Worm (Caenorhabditis elegans) whole organism, L3 larva: ENCODE results near the gene F10G7.5.
A peak's percentile ranks its signal among the peaks of the same experiment; 100 is the strongest.

Experiments used
- R02D3.7 ChIP-seq: fragments of 150-350 bp; optimal IDR thresholded peaks from 2 replicates; lab custom pipeline; 2014; ENCODE audit warnings: missing biosample characterization, missing genetic modification characterization
- aly-2 ChIP-seq: fragments of 150-350 bp; optimal IDR thresholded peaks from 2 replicates; lab custom pipeline; 2014; ENCODE audit warnings: missing biosample characterization, missing genetic modification characterization
- ama-1 ChIP-seq: fragments of 150-350 bp; optimal IDR thresholded peaks from 2 replicates; lab custom pipeline; 2018
- ceh-28 ChIP-seq: fragments of 150-350 bp; optimal IDR thresholded peaks from 2 replicates; lab custom pipeline; 2014; ENCODE audit warnings: missing biosample characterization, missing genetic modification reagents, missing genetic modification characterization
- daf-12 ChIP-seq: fragments of 150-350 bp; optimal IDR thresholded peaks from 2 replicates; lab custom pipeline; 2014; ENCODE audit warnings: missing biosample characterization, missing genetic modification reagents, missing genetic modification characterization
- elt-1 ChIP-seq: fragments of 150-350 bp; optimal IDR thresholded peaks from 2 replicates; lab custom pipeline; 2014; ENCODE audit warnings: missing biosample characterization, missing genetic modification characterization
- elt-2 ChIP-seq: sonication (generic microtip); optimal IDR thresholded peaks from 2 replicates; lab custom pipeline; 2016; ENCODE audit warnings: missing genetic modification reagents, mild to moderate bottlenecking, missing genetic modification characterization, missing compliant biosample characterization
- eor-1 ChIP-seq, 2 experiments: fragments of 150-350 bp; optimal IDR thresholded peaks; 2 replicates each; lab custom pipeline; 2014 to 2018; ENCODE audit warnings: missing biosample characterization in 2 of 2, missing genetic modification characterization in 2 of 2
- fkh-10 ChIP-seq: sonication (generic microtip); optimal IDR thresholded peaks from 2 replicates; lab custom pipeline; 2017; ENCODE audit warnings: missing biosample characterization, missing genetic modification reagents, missing genetic modification characterization
- fos-1 ChIP-seq: fragments of 150-350 bp; optimal IDR thresholded peaks from 2 replicates; lab custom pipeline; 2014; ENCODE audit warnings: missing biosample characterization, missing genetic modification characterization
- jun-1 ChIP-seq: fragments of 150-350 bp; optimal IDR thresholded peaks from 2 replicates; lab custom pipeline; 2014; ENCODE audit warnings: missing biosample characterization, missing genetic modification reagents, missing genetic modification characterization
- lin-15B ChIP-seq: fragments of 150-350 bp; optimal IDR thresholded peaks from 2 replicates; lab custom pipeline; 2014; ENCODE audit warnings: missing biosample characterization, missing genetic modification characterization
- lin-39 ChIP-seq: fragments of 150-350 bp; optimal IDR thresholded peaks from 2 replicates; lab custom pipeline; 2018; ENCODE audit warnings: missing biosample characterization, missing genetic modification reagents, missing genetic modification characterization
- lsy-12 ChIP-seq: sonication (generic microtip); optimal IDR thresholded peaks from 2 replicates; lab custom pipeline; 2016; ENCODE audit warnings: mild to moderate bottlenecking, missing genetic modification characterization, missing compliant biosample characterization
- mdl-1 ChIP-seq: fragments of 150-350 bp; optimal IDR thresholded peaks from 2 replicates; lab custom pipeline; 2014; ENCODE audit warnings: missing biosample characterization, missing genetic modification characterization
- mml-1 ChIP-seq: fragments of 150-350 bp; sonication (generic microtip); optimal IDR thresholded peaks from 3 replicates; lab custom pipeline; 2014; ENCODE audit warnings: missing biosample characterization, missing genetic modification characterization
- nfya-1 ChIP-seq: sonication (generic microtip); optimal IDR thresholded peaks from 2 replicates; lab custom pipeline; 2017; ENCODE audit warnings: missing genetic modification characterization, mild to moderate bottlenecking, missing compliant biosample characterization, antibody characterized with exemption, moderate library complexity; ENCODE audit not compliant: insufficient read depth
- nhr-12 ChIP-seq: fragments of 150-350 bp; optimal IDR thresholded peaks from 2 replicates; lab custom pipeline; 2014; ENCODE audit warnings: missing biosample characterization, missing genetic modification characterization
- nhr-23 ChIP-seq: fragments of 150-350 bp; optimal IDR thresholded peaks from 2 replicates; lab custom pipeline; 2014; ENCODE audit warnings: missing biosample characterization, missing genetic modification reagents, missing genetic modification characterization
- nhr-237 ChIP-seq: fragments of 150-350 bp; optimal IDR thresholded peaks from 2 replicates; lab custom pipeline; 2014; ENCODE audit warnings: missing biosample characterization, missing genetic modification characterization
- nhr-28 ChIP-seq: fragments of 150-350 bp; optimal IDR thresholded peaks from 2 replicates; lab custom pipeline; 2014; ENCODE audit warnings: missing biosample characterization, missing genetic modification characterization
- nhr-43 ChIP-seq: sonication (generic microtip); optimal IDR thresholded peaks from 2 replicates; lab custom pipeline; 2016; ENCODE audit warnings: mild to moderate bottlenecking, missing genetic modification characterization, missing compliant biosample characterization; ENCODE audit not compliant: poor library complexity, severe bottlenecking
- nhr-67 ChIP-seq: fragments of 150-350 bp; optimal IDR thresholded peaks from 2 replicates; lab custom pipeline; 2014; ENCODE audit warnings: missing biosample characterization, missing genetic modification characterization
- nhr-76 ChIP-seq: fragments of 150-350 bp; sonication (generic microtip); optimal IDR thresholded peaks from 5 replicates; lab custom pipeline; 2014; ENCODE audit warnings: missing biosample characterization, missing genetic modification characterization
- nhr-77 ChIP-seq: fragments of 150-350 bp; optimal IDR thresholded peaks from 2 replicates; lab custom pipeline; 2014; ENCODE audit warnings: missing biosample characterization, missing genetic modification characterization
- pha-4 ChIP-seq: fragments of 150-350 bp; optimal IDR thresholded peaks from 2 replicates; lab custom pipeline; 2014; ENCODE audit warnings: missing biosample characterization, missing genetic modification reagents, missing genetic modification characterization
- sea-2 ChIP-seq: fragments of 150-350 bp; sonication (generic microtip); optimal IDR thresholded peaks from 4 replicates; lab custom pipeline; 2014; ENCODE audit warnings: missing biosample characterization, missing genetic modification reagents, missing genetic modification characterization
- skn-1 ChIP-seq: fragments of 150-350 bp; optimal IDR thresholded peaks from 2 replicates; lab custom pipeline; 2014; ENCODE audit warnings: missing biosample characterization, missing genetic modification characterization
- snpc-4 ChIP-seq: fragments of 150-350 bp; optimal IDR thresholded peaks from 2 replicates; lab custom pipeline; 2014; ENCODE audit warnings: missing biosample characterization, missing genetic modification characterization
- tbx-2 ChIP-seq: sonication (generic microtip); optimal IDR thresholded peaks from 2 replicates; lab custom pipeline; 2016; ENCODE audit warnings: mild to moderate bottlenecking, missing genetic modification characterization, missing compliant biosample characterization
- unc-39 ChIP-seq: sonication (generic microtip); optimal IDR thresholded peaks from 4 replicates; lab custom pipeline; 2017; ENCODE audit warnings: missing biosample characterization, missing genetic modification characterization
- unc-62 ChIP-seq: fragments of 150-350 bp; sonication (generic microtip); optimal IDR thresholded peaks from 4 replicates; lab custom pipeline; 2014; ENCODE audit warnings: missing biosample characterization, missing genetic modification reagents, missing genetic modification characterization
- zag-1 ChIP-seq: fragments of 150-350 bp; optimal IDR thresholded peaks from 2 replicates; lab custom pipeline; 2014; ENCODE audit warnings: missing biosample characterization, missing genetic modification characterization
- ztf-11 ChIP-seq: fragments of 150-350 bp; optimal IDR thresholded peaks from 2 replicates; lab custom pipeline; 2014; ENCODE audit warnings: missing biosample characterization, missing genetic modification characterization

The F10G7.5 gene

ce11 chrII:4693129-4693528, at the start of gene F10G7.5:
F10G7.5 (plus strand) TSS chrII:4693414.
- no peak for TF ChIP-seq sea-2 (GFP tag; lab: Kevin White, UChicago)
- TF ChIP-seq nhr-23, result no peak
- peak; percentile 58 for TF ChIP-seq elt-2 (tag; lab: Kevin White, UChicago)
- peak; percentile 31 for TF ChIP-seq nfya-1 (tag; lab: Kevin White, UChicago)

ce11 chrII:4648785-4649184, 44.4 kb upstream of the F10G7.5 start, which contains the start of gene lgc-27:
lgc-27 (plus strand) TSS chrII:4649085.
- TF ChIP-seq pha-4 (tag; lab: Kevin White, UChicago) (peak; percentile 16), elt-1 (tag; lab: Kevin White, UChicago) (no peak)

DNA sequence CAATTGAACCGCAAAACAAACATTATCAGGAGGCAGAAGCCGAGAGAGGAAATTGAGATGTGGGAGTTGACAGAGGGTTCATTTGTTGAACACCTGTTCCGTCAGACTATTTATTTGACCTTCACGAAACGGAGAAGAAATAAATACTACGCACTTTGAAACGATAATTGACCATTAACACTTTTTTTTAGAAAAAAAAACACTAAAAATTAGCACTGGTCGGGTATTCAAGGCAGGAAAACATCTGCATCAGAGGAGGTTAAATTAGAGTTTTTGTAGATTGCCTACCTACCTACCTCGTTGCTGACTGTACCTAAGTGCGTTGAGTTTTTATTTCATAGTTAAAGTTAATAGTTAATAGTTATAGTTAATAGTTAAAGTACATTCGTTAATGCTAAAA, 43.1 kb upstream of the F10G7.5 start:
- TF ChIP-seq fos-1 (tag; lab: Kevin White, UChicago) (no peak), ama-1 (lab: Kevin White, UChicago) (no peak), ztf-11 (tag; lab: Kevin White, UChicago) (no peak), ceh-28 (tag; lab: Kevin White, UChicago) (no peak), unc-62 (GFP tag; lab: Kevin White, UChicago) (no peak), mml-1 (no peak), elt-2 (tag; lab: Kevin White, UChicago) (no peak), nhr-67 (tag; lab: Kevin White, UChicago) (no peak), nhr-28 (tag; lab: Kevin White, UChicago) (no peak), daf-12 (no peak), lin-15B (no peak), nfya-1 (tag; lab: Kevin White, UChicago) (no peak), mdl-1 (tag; lab: Kevin White, UChicago) (no peak), tbx-2 (tag; lab: Kevin White, UChicago) (no peak), fkh-10 (no peak)
- TF ChIP-seq, all 47 proteins: peak for 0

ce11 chrII:4655834-4656233, 37.4 kb upstream of the F10G7.5 start, which contains the start of gene fut-6:
fut-6 (minus strand) TSS chrII:4655934.
- TF ChIP-seq aly-2 (no peak), nhr-43 (tag; lab: Kevin White, UChicago) (no peak), lsy-12 (tag; lab: Kevin White, UChicago) (no peak), zag-1 (tag; lab: Kevin White, UChicago) (no peak), nhr-67 (tag; lab: Kevin White, UChicago) (no peak), nhr-28 (tag; lab: Kevin White, UChicago) (no peak), snpc-4 (tag; lab: Kevin White, UChicago) (no peak), skn-1 (tag; lab: Kevin White, UChicago) (no peak)

- peak; percentile 65 for TF ChIP-seq elt-2 (tag; lab: Kevin White, UChicago)
- TF ChIP-seq fos-1 (tag; lab: Kevin White, UChicago), result no peak
Observed at ce11 chrII:4657370-4657769, 35.8 kb upstream of the F10G7.5 start.

ce11 chrII:4658245-4658644, 35.0 kb upstream of the F10G7.5 start:
- TF ChIP-seq lin-39 (tag; lab: Kevin White, UChicago) (no peak), lsy-12 (tag; lab: Kevin White, UChicago) (no peak), nfya-1 (tag; lab: Kevin White, UChicago) (no peak), ztf-11 (tag; lab: Kevin White, UChicago) (no peak), ceh-28 (tag; lab: Kevin White, UChicago) (no peak), eor-1 (tag; optimal IDR thresholded peaks at IDR 0.05; lab: Kevin White, UChicago) (no peak), mdl-1 (tag; lab: Kevin White, UChicago) (no peak), lin-15B (no peak), nhr-77 (tag; lab: Kevin White, UChicago) (no peak), R02D3.7 (tag; lab: Kevin White, UChicago) (no peak), fos-1 (tag; lab: Kevin White, UChicago) (no peak)

DNA sequence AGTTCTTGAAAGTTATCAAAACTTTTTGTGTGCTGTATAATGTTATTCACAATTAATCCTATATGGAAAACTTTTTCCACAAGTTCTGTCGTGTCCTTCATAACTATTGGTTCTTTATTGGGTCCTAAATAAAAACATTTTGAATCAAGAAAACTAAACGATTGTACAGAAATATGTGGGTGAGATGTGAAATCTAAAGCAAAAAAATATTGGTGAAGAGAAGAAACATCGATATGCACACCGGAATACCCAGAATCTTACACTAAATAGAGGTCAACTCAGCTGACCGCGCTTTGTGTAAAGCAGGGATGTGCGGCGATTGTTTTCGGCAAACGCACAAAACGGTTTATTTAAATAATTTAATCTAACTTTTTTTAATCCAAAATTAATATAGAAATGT, 31.9 kb upstream of the F10G7.5 start, which contains the start of gene T05A7.13:
TSS of gene T05A7.13 (minus strand) at position 101 of the 400 bp plus-strand sequence.
- TF ChIP-seq pha-4 (tag; lab: Kevin White, UChicago) (no peak), nhr-77 (tag; lab: Kevin White, UChicago) (no peak), nhr-12 (tag; lab: Kevin White, UChicago) (no peak), jun-1 (tag; lab: Kevin White, UChicago) (no peak), nhr-76 (no peak), nhr-237 (no peak), unc-39 (tag; lab: Kevin White, UChicago) (no peak), elt-1 (tag; lab: Kevin White, UChicago) (no peak), mdl-1 (tag; lab: Kevin White, UChicago) (no peak)
